Worm (Caenorhabditis elegans) whole organism, late embryonic: ENCODE data around the gene mtrr-1.

Source experiments
- C08G9.2 ChIP-seq: sonication (generic microtip); optimal IDR thresholded peaks from 2 replicates; lab custom pipeline; 2016; ENCODE audit warnings: mild to moderate bottlenecking, missing genetic modification characterization, moderate library complexity, missing compliant biosample characterization
- K09A11.1 ChIP-seq: sonication (generic microtip); optimal IDR thresholded peaks from 2 replicates; lab custom pipeline; 2017; ENCODE audit warnings: antibody characterized with exemption, mild to moderate bottlenecking, missing genetic modification characterization, missing compliant biosample characterization; ENCODE audit not compliant: insufficient read depth
- ama-1 ChIP-seq: fragments of 150-350 bp; optimal IDR thresholded peaks from 2 replicates; lab custom pipeline; 2014
- ceh-45 ChIP-seq: fragments of 200-800 bp; sonication (Bioruptor generic); IDR thresholded peaks from 2 replicates; pipeline ENCODE4 v1.3.6; 2022; ENCODE audit warnings: missing genetic modification reagents, missing genetic modification characterization, missing compliant biosample characterization
- ceh-9 ChIP-seq: sonication (generic microtip); optimal IDR thresholded peaks from 2 replicates; lab custom pipeline; 2016; ENCODE audit warnings: mild to moderate bottlenecking, missing genetic modification characterization, inconsistent platforms, missing compliant biosample characterization
- lin-11 ChIP-seq: fragments of 200-800 bp; sonication (Bioruptor generic); optimal IDR thresholded peaks from 2 replicates; lab custom pipeline; 2018; ENCODE audit warnings: mild to moderate bottlenecking, missing genetic modification characterization, missing compliant biosample characterization
- mec-3 ChIP-seq: sonication (generic microtip); optimal IDR thresholded peaks from 2 replicates; lab custom pipeline; 2016; ENCODE audit warnings: borderline replicate concordance, missing genetic modification characterization, missing compliant biosample characterization
- pag-3 ChIP-seq: sonication (generic microtip); optimal IDR thresholded peaks from 2 replicates; lab custom pipeline; 2016; ENCODE audit warnings: missing compliant biosample characterization, missing genetic modification characterization, borderline replicate concordance
- unc-55 ChIP-seq: sonication (generic microtip); optimal IDR thresholded peaks from 2 replicates; lab custom pipeline; 2017; ENCODE audit warnings: missing biosample characterization, missing genetic modification reagents, missing genetic modification characterization

DNA sequence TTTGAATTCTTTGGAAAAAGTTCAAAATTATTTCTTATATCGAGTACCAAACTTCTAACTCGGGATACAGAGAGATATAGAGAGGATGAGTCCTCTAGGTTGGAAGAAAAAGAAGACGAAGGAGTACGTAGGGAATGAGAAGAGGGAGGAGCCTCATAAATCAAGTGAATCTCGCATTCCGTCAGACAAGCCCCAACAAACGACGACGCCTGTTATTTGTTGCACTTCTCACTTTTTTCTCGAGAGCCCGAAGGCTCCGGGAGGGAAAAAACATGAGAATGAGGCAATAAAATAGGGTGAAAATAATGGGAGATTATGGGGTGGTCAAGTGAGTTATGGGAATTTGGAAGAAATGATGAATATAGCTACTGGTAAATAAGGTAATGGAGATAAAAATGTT, 13.9 kb downstream of the mtrr-1 start:
- TF ChIP-seq pag-3 (tag; lab: Kevin White, UChicago) (no peak), ceh-9 (tag; lab: Kevin White, UChicago) (no peak), mec-3 (tag; lab: Kevin White, UChicago) (no peak), ama-1 (lab: Kevin White, UChicago) (no peak), lin-11 (tag; lab: Kevin White, UChicago) (no peak), K09A11.1 (tag; lab: Kevin White, UChicago) (no peak), ceh-45 (GFP tag; lab: Robert Waterston, UW) (no peak), unc-55 (peak; percentile 45), C08G9.2 (tag; lab: Kevin White, UChicago) (no peak)
